Worm (Caenorhabditis elegans): ENCODE data around the gene F53A10.2.

The F53A10.2 gene

DNA sequence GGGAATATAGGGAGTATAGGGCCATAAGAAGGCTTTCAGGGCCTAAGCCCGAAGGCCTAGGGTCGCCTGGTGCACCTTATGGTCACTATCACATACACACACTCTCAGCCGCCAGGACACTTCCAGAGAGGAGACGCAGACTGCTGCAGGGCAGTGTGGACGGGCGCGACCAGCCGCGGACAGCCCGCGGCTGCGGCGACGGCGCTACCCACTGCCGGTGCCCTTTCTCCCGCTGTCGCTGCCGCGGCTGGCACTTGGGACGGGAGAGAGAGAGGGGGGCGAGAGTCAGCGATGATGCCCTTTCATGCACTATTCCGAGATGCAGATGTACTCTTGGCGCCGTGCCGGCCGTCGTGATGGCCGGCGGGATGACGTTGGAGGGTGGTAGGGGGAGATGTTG lies 40.7 kb downstream of the F53A10.2 start:
- TF ChIP-seq F16B12.6 (tag; optimal IDR thresholded peaks at IDR 0.05) (no peak), ztf-11 (tag; optimal IDR thresholded peaks at IDR 0.05) (peak in 1 of 2 experiments; percentile 43), fkh-8 (tag; optimal IDR thresholded peaks at IDR 0.05) (peak; percentile 28), skn-1 (tag; optimal IDR thresholded peaks at IDR 0.05) (peak; percentile 46), zip-4 (GFP tag; optimal IDR thresholded peaks at IDR 0.05) (no peak), jun-1 (tag; optimal IDR thresholded peaks at IDR 0.05) (peak; percentile 24), efl-1 (optimal IDR thresholded peaks at IDR 0.05) (peak in 1 of 2 experiments; percentile 5), efl-1 (GFP tag; optimal IDR thresholded peaks at IDR 0.05 in 1 of 2) (peak in 1 of 2 experiments; percentile 34), nhr-47 (tag; optimal IDR thresholded peaks at IDR 0.05) (peak; percentile 46), fkh-4 (tag; optimal IDR thresholded peaks at IDR 0.05; ENCODE audit: borderline replicate concordance) (no peak), egl-13 (tag; optimal IDR thresholded peaks at IDR 0.05) (peak; percentile 21), ets-5 (GFP tag; IDR thresholded peaks at IDR 0.05) (no peak), nhr-84 (tag; optimal IDR thresholded peaks at IDR 0.05) (no peak), lin-14 (GFP tag; optimal IDR thresholded peaks at IDR 0.05) (peak; percentile 67), efl-3 (GFP tag; optimal IDR thresholded peaks at IDR 0.05) (no peak), C34B4.2 (tag; optimal IDR thresholded peaks at IDR 0.05) (no peak), ama-1 (optimal IDR thresholded peaks at IDR 0.05) (no peak), unc-98 (GFP tag; IDR thresholded peaks at IDR 0.05) (no peak), mab-9 (GFP tag; IDR thresholded peaks at IDR 0.05) (no peak), blmp-1 (tag; optimal IDR thresholded peaks at IDR 0.05) (peak; percentile 54), lsy-2 (tag; optimal IDR thresholded peaks at IDR 0.05) (peak in 1 of 2 experiments; percentile 6), lin-35 (GFP tag; optimal IDR thresholded peaks at IDR 0.05) (peak in 1 of 2 experiments; percentile 27), pag-3 (tag; optimal IDR thresholded peaks at IDR 0.05; ENCODE audit: borderline replicate concordance, insufficient read depth) (no peak), ztf-4 (tag; optimal IDR thresholded peaks at IDR 0.05) (no peak), ceh-82 (tag; optimal IDR thresholded peaks at IDR 0.05) (peak in 1 of 3 experiments; percentile 68), nhr-11 (tag; optimal IDR thresholded peaks at IDR 0.05) (no peak), pqm-1 (tag; optimal IDR thresholded peaks at IDR 0.05) (no peak), fkh-10 (GFP tag; optimal IDR thresholded peaks at IDR 0.05) (peak; percentile 29), dsc-1 (tag; optimal IDR thresholded peaks at IDR 0.05) (no peak), mep-1 (tag; optimal IDR thresholded peaks at IDR 0.05) (peak; percentile 14), nhr-71 (tag; optimal IDR thresholded peaks at IDR 0.05) (peak; percentile 23), nhr-20 (tag; optimal IDR thresholded peaks at IDR 0.05) (peak; percentile 5), sptf-1 (tag; optimal IDR thresholded peaks at IDR 0.05) (no peak), snu-23 (GFP tag; optimal IDR thresholded peaks at IDR 0.05) (peak; percentile 20), nhr-76 (tag; optimal IDR thresholded peaks at IDR 0.05) (no peak), nhr-237 (tag; optimal IDR thresholded peaks at IDR 0.05) (no peak), unc-86 (tag; optimal IDR thresholded peaks at IDR 0.05) (peak; percentile 23), isw-1 (GFP tag; IDR thresholded peaks at IDR 0.05) (no peak), ceh-8 (GFP tag; optimal IDR thresholded peaks at IDR 0.05) (peak; percentile 92), swsn-7 (tag; optimal IDR thresholded peaks at IDR 0.05) (peak; percentile 35), alr-1 (tag; optimal IDR thresholded peaks at IDR 0.05; ENCODE audit: borderline replicate concordance) (no peak), aly-2 (tag; optimal IDR thresholded peaks at IDR 0.05) (no peak)

DNA sequence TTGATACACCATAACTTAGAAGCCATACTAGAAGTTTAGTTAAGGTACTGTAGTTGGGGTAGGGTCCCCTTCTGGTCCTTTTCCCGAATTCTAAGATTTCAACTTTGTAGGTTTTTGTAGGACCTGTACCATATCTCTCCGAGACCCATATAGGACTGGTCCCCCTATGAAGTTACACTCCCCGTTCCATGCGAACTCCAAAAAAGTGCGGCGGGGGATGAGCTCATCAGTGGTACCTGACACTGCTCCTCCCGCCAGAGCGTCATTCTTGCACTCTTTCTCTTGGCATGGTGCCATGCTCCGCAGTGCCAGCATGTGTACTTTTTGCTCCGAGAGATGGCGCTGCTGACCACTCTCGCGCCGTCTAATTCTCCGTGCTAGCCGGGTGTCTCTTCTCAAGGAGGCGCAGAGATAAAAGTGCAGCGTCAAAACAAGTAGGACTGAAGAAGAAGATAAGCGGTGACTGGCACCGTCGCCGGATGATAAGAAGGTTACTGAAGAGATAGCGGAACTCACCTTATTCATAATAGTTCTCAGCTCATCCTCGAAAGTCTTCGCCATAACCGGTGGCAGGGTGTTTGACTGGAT lies 42.4 kb downstream of the F53A10.2 start:
- TF ChIP-seq fkh-8 (tag; optimal IDR thresholded peaks at IDR 0.05) (no peak), fkh-10 (GFP tag; optimal IDR thresholded peaks at IDR 0.05) (peak; percentile 25), rnt-1 (tag; optimal IDR thresholded peaks at IDR 0.05) (peak; percentile 21), sup-37 (GFP tag; optimal IDR thresholded peaks at IDR 0.05) (no peak), lin-14 (GFP tag; optimal IDR thresholded peaks at IDR 0.05) (peak; percentile 16), blmp-1 (tag; optimal IDR thresholded peaks at IDR 0.05) (peak; percentile 22), nhr-11 (tag; optimal IDR thresholded peaks at IDR 0.05) (no peak), ztf-4 (tag; optimal IDR thresholded peaks at IDR 0.05) (peak; percentile 17), elt-2 (tag; optimal IDR thresholded peaks at IDR 0.05) (peak; percentile 42), efl-1 (optimal IDR thresholded peaks at IDR 0.05) (peak in 1 of 2 experiments; percentile 37), efl-1 (GFP tag; optimal IDR thresholded peaks at IDR 0.05 in 1 of 2) (peak in 1 of 2 experiments; percentile 40), ceh-8 (GFP tag; optimal IDR thresholded peaks at IDR 0.05) (no peak), tbx-2 (tag; optimal IDR thresholded peaks at IDR 0.05) (no peak), sptf-1 (tag; optimal IDR thresholded peaks at IDR 0.05) (no peak), elt-3 (tag; optimal IDR thresholded peaks at IDR 0.05) (peak in 1 of 6 experiments; percentile 10)

Data from whole organism, L1 larva.